Worm (Caenorhabditis elegans) whole organism, L3 larva: ENCODE results near the gene npr-9.

ENCODE experiments used
- R02D3.7 ChIP-seq: fragments of 150-350 bp; optimal IDR thresholded peaks from 2 replicates; lab custom pipeline; 2014; ENCODE audit warnings: missing biosample characterization, missing genetic modification characterization
- ZK546.5 ChIP-seq: sonication (generic microtip); optimal IDR thresholded peaks from 2 replicates; lab custom pipeline; 2017; ENCODE audit warnings: missing biosample characterization, missing genetic modification characterization
- ama-1 ChIP-seq: fragments of 150-350 bp; optimal IDR thresholded peaks from 2 replicates; lab custom pipeline; 2018
- ceh-28 ChIP-seq: fragments of 150-350 bp; optimal IDR thresholded peaks from 2 replicates; lab custom pipeline; 2014; ENCODE audit warnings: missing biosample characterization, missing genetic modification reagents, missing genetic modification characterization
- ceh-82 ChIP-seq: fragments of 150-350 bp; optimal IDR thresholded peaks from 2 replicates; lab custom pipeline; 2014; ENCODE audit warnings: missing biosample characterization, missing genetic modification characterization
- ceh-9 ChIP-seq: sonication (generic microtip); optimal IDR thresholded peaks from 2 replicates; lab custom pipeline; 2018; ENCODE audit warnings: missing biosample characterization, missing genetic modification characterization
- egl-27 ChIP-seq: sonication (generic microtip); optimal IDR thresholded peaks from 4 replicates; lab custom pipeline; 2017; ENCODE audit warnings: missing biosample characterization, missing genetic modification reagents, missing genetic modification characterization
- egl-5 ChIP-seq: fragments of 150-350 bp; optimal IDR thresholded peaks from 2 replicates; lab custom pipeline; 2017; ENCODE audit warnings: missing biosample characterization, missing genetic modification reagents, missing genetic modification characterization, inconsistent platforms
- eor-1 ChIP-seq, 2 experiments: fragments of 150-350 bp; optimal IDR thresholded peaks; 2 replicates each; lab custom pipeline; 2014 to 2018; ENCODE audit warnings: missing biosample characterization in 2 of 2, missing genetic modification characterization in 2 of 2
- fkh-2 ChIP-seq: fragments of 150-350 bp; optimal IDR thresholded peaks from 2 replicates; lab custom pipeline; 2014; ENCODE audit warnings: missing biosample characterization, missing genetic modification reagents, missing genetic modification characterization
- hmg-11 ChIP-seq: sonication (generic microtip); optimal IDR thresholded peaks from 2 replicates; lab custom pipeline; 2016; ENCODE audit warnings: missing genetic modification characterization, missing compliant biosample characterization
- jun-1 ChIP-seq: fragments of 150-350 bp; optimal IDR thresholded peaks from 2 replicates; lab custom pipeline; 2014; ENCODE audit warnings: missing biosample characterization, missing genetic modification reagents, missing genetic modification characterization
- lin-39 ChIP-seq: fragments of 150-350 bp; optimal IDR thresholded peaks from 2 replicates; lab custom pipeline; 2018; ENCODE audit warnings: missing biosample characterization, missing genetic modification reagents, missing genetic modification characterization
- lsy-12 ChIP-seq: sonication (generic microtip); optimal IDR thresholded peaks from 2 replicates; lab custom pipeline; 2016; ENCODE audit warnings: mild to moderate bottlenecking, missing genetic modification characterization, missing compliant biosample characterization
- mdl-1 ChIP-seq: fragments of 150-350 bp; optimal IDR thresholded peaks from 2 replicates; lab custom pipeline; 2014; ENCODE audit warnings: missing biosample characterization, missing genetic modification characterization
- nfya-1 ChIP-seq: sonication (generic microtip); optimal IDR thresholded peaks from 2 replicates; lab custom pipeline; 2017; ENCODE audit warnings: missing genetic modification characterization, mild to moderate bottlenecking, missing compliant biosample characterization, antibody characterized with exemption, moderate library complexity; ENCODE audit not compliant: insufficient read depth
- nhr-11 ChIP-seq: fragments of 150-350 bp; optimal IDR thresholded peaks from 2 replicates; lab custom pipeline; 2014; ENCODE audit warnings: missing biosample characterization, missing genetic modification characterization
- nhr-12 ChIP-seq: fragments of 150-350 bp; optimal IDR thresholded peaks from 2 replicates; lab custom pipeline; 2014; ENCODE audit warnings: missing biosample characterization, missing genetic modification characterization
- nhr-23 ChIP-seq: fragments of 150-350 bp; optimal IDR thresholded peaks from 2 replicates; lab custom pipeline; 2014; ENCODE audit warnings: missing biosample characterization, missing genetic modification reagents, missing genetic modification characterization
- nhr-237 ChIP-seq: fragments of 150-350 bp; optimal IDR thresholded peaks from 2 replicates; lab custom pipeline; 2014; ENCODE audit warnings: missing biosample characterization, missing genetic modification characterization
- nhr-25 ChIP-seq: sonication (generic microtip); optimal IDR thresholded peaks from 2 replicates; lab custom pipeline; 2017; ENCODE audit warnings: missing biosample characterization, missing genetic modification characterization
- nhr-28 ChIP-seq: fragments of 150-350 bp; optimal IDR thresholded peaks from 2 replicates; lab custom pipeline; 2014; ENCODE audit warnings: missing biosample characterization, missing genetic modification characterization
- nhr-43 ChIP-seq: sonication (generic microtip); optimal IDR thresholded peaks from 2 replicates; lab custom pipeline; 2016; ENCODE audit warnings: mild to moderate bottlenecking, missing genetic modification characterization, missing compliant biosample characterization; ENCODE audit not compliant: poor library complexity, severe bottlenecking
- nhr-67 ChIP-seq: fragments of 150-350 bp; optimal IDR thresholded peaks from 2 replicates; lab custom pipeline; 2014; ENCODE audit warnings: missing biosample characterization, missing genetic modification characterization
- nhr-76 ChIP-seq: fragments of 150-350 bp; sonication (generic microtip); optimal IDR thresholded peaks from 5 replicates; lab custom pipeline; 2014; ENCODE audit warnings: missing biosample characterization, missing genetic modification characterization
- nhr-77 ChIP-seq: fragments of 150-350 bp; optimal IDR thresholded peaks from 2 replicates; lab custom pipeline; 2014; ENCODE audit warnings: missing biosample characterization, missing genetic modification characterization
- pha-4 ChIP-seq: fragments of 150-350 bp; optimal IDR thresholded peaks from 2 replicates; lab custom pipeline; 2014; ENCODE audit warnings: missing biosample characterization, missing genetic modification reagents, missing genetic modification characterization
- pqm-1 ChIP-seq: fragments of 150-350 bp; optimal IDR thresholded peaks from 2 replicates; lab custom pipeline; 2017; ENCODE audit warnings: missing biosample characterization, missing genetic modification characterization, inconsistent platforms
- sea-2 ChIP-seq: fragments of 150-350 bp; sonication (generic microtip); optimal IDR thresholded peaks from 4 replicates; lab custom pipeline; 2014; ENCODE audit warnings: missing biosample characterization, missing genetic modification reagents, missing genetic modification characterization
- snpc-4 ChIP-seq: fragments of 150-350 bp; optimal IDR thresholded peaks from 2 replicates; lab custom pipeline; 2014; ENCODE audit warnings: missing biosample characterization, missing genetic modification characterization
- tbx-2 ChIP-seq: sonication (generic microtip); optimal IDR thresholded peaks from 2 replicates; lab custom pipeline; 2016; ENCODE audit warnings: mild to moderate bottlenecking, missing genetic modification characterization, missing compliant biosample characterization
- unc-62 ChIP-seq: fragments of 150-350 bp; sonication (generic microtip); optimal IDR thresholded peaks from 4 replicates; lab custom pipeline; 2014; ENCODE audit warnings: missing biosample characterization, missing genetic modification reagents, missing genetic modification characterization
- zag-1 ChIP-seq: fragments of 150-350 bp; optimal IDR thresholded peaks from 2 replicates; lab custom pipeline; 2014; ENCODE audit warnings: missing biosample characterization, missing genetic modification characterization
- ztf-11 ChIP-seq: fragments of 150-350 bp; optimal IDR thresholded peaks from 2 replicates; lab custom pipeline; 2014; ENCODE audit warnings: missing biosample characterization, missing genetic modification characterization
- ztf-4 ChIP-seq: fragments of 150-350 bp; optimal IDR thresholded peaks from 2 replicates; lab custom pipeline; 2014; ENCODE audit warnings: missing biosample characterization, missing genetic modification characterization

Gene npr-9

ce11 chrX:11299642-11300307, 29.7 kb upstream of the npr-9 start, which contains the start of the genes snrp-40.1 and F08G12.3 (continued):
- TF ChIP-seq lin-39 (tag; lab: Kevin White, UChicago) (peak; percentile 89), tbx-2 (tag; lab: Kevin White, UChicago) (peak; percentile 57), nhr-43 (peak; percentile 40), mdl-1 (peak; percentile 36), ceh-28 (tag; lab: Kevin White, UChicago) (peak; percentile 28), ama-1 (lab: Kevin White, UChicago) (no peak), pha-4 (tag; lab: Kevin White, UChicago) (peak; percentile 93), eor-1 (tag; optimal IDR thresholded peaks at IDR 0.05; lab: Kevin White, UChicago) (no peak), jun-1 (peak; percentile 72), sea-2 (no peak), nhr-12 (tag; lab: Kevin White, UChicago) (no peak)
- TF ChIP-seq, all 47 proteins: peak for 21

ce11 chrX:11305773-11306172, 23.8 kb upstream of the npr-9 start, which contains the start of gene F08G12.1:
F08G12.1 (minus strand) TSS chrX:11305873.
- TF ChIP-seq ama-1 (lab: Kevin White, UChicago) (no peak), eor-1 (tag; optimal IDR thresholded peaks at IDR 0.05; lab: Kevin White, UChicago) (no peak), ztf-11 (no peak), ceh-9 (tag; lab: Kevin White, UChicago) (no peak), tbx-2 (tag; lab: Kevin White, UChicago) (no peak), ceh-28 (tag; lab: Kevin White, UChicago) (no peak), nhr-77 (tag; lab: Kevin White, UChicago) (no peak), nhr-76 (tag; lab: Kevin White, UChicago) (no peak), snpc-4 (tag; lab: Kevin White, UChicago) (no peak), hmg-11 (tag; lab: Kevin White, UChicago) (no peak), sea-2 (no peak), zag-1 (tag; lab: Kevin White, UChicago) (no peak), nhr-237 (no peak), nhr-11 (tag; lab: Kevin White, UChicago) (no peak), ZK546.5 (tag; lab: Kevin White, UChicago) (no peak), nhr-28 (tag; lab: Kevin White, UChicago) (no peak), nhr-25 (tag; lab: Kevin White, UChicago) (no peak), egl-27 (tag; lab: Kevin White, UChicago) (no peak), nhr-67 (tag; lab: Kevin White, UChicago) (no peak), pqm-1 (tag; lab: Kevin White, UChicago) (no peak)

ce11 chrX:11307056-11307455, 22.5 kb upstream of the npr-9 start, which contains the start of gene vhl-1:
vhl-1 (plus strand) TSS chrX:11307356.
- no peak for TF ChIP-seq ama-1 (lab: Kevin White, UChicago)
- no peak for TF ChIP-seq ztf-4 (tag; lab: Kevin White, UChicago)
- no peak for TF ChIP-seq nhr-23 (tag; lab: Kevin White, UChicago)

- no peak for TF ChIP-seq ceh-82 (tag; lab: Kevin White, UChicago)
- peak; percentile 0 for TF ChIP-seq egl-5
- TF ChIP-seq pha-4 (tag; lab: Kevin White, UChicago): peak; percentile 57
- peak; percentile 10 for TF ChIP-seq pqm-1 (tag; lab: Kevin White, UChicago)
- TF ChIP-seq, all 47 proteins: peak for 3
Measured at ce11 chrX:11310285-11310838, 19.2 kb upstream of the npr-9 start, which contains the start of gene F08G12.5. F08G12.5 (minus strand) TSS chrX:11310285.

- TF ChIP-seq nfya-1 (tag; lab: Kevin White, UChicago) (no peak), sea-2 (no peak), zag-1 (tag; lab: Kevin White, UChicago) (no peak), tbx-2 (tag; lab: Kevin White, UChicago) (no peak), fkh-2 (tag; lab: Kevin White, UChicago) (no peak), R02D3.7 (tag; lab: Kevin White, UChicago) (no peak), unc-62 (GFP tag; lab: Kevin White, UChicago) (no peak), lsy-12 (no peak), nhr-43 (no peak), nhr-12 (tag; lab: Kevin White, UChicago) (no peak), nhr-25 (tag; lab: Kevin White, UChicago) (no peak)
Measured at ce11 chrX:11315392-11315791, 14.1 kb upstream of the npr-9 start, which contains the start of gene F08G12.11. F08G12.11 (minus strand) TSS chrX:11315572.
